Worm (Caenorhabditis elegans) whole organism, young adult: ENCODE measurements around the gene F49E10.4.

ENCODE experiments used
- B0336.3 ChIP-seq: fragments of 200-800 bp; sonication (Bioruptor generic); IDR thresholded peaks from 2 replicates; pipeline ENCODE4 v1.3.6; 2022; ENCODE audit warnings: missing genetic modification characterization, missing compliant biosample characterization
- C17E4.6 ChIP-seq: fragments of 200-800 bp; sonication (Bioruptor generic); IDR thresholded peaks from 2 replicates; pipeline ENCODE4 v1.3.6; 2022; ENCODE audit warnings: missing genetic modification reagents, missing genetic modification characterization, missing compliant biosample characterization
- F23B12.7 ChIP-seq: sonication (generic microtip); optimal IDR thresholded peaks from 2 replicates; lab custom pipeline; 2017; ENCODE audit warnings: missing genetic modification characterization, mild to moderate bottlenecking, missing compliant biosample characterization, antibody characterized with exemption, moderate library complexity; ENCODE audit not compliant: insufficient read depth
- F55B11.4 ChIP-seq: sonication (generic microtip); optimal IDR thresholded peaks from 2 replicates; lab custom pipeline; 2016; ENCODE audit warnings: missing compliant biosample characterization, missing genetic modification characterization, borderline replicate concordance; ENCODE audit not compliant: insufficient read depth
- F57C9.4 ChIP-seq: sonication (generic microtip); optimal IDR thresholded peaks from 2 replicates; lab custom pipeline; 2017; ENCODE audit warnings: mild to moderate bottlenecking, missing genetic modification characterization, missing compliant biosample characterization
- K12H6.12 ChIP-seq: fragments of 200-800 bp; sonication (Bioruptor generic); optimal IDR thresholded peaks from 2 replicates; lab custom pipeline; 2018; ENCODE audit warnings: mild to moderate bottlenecking, missing genetic modification characterization, missing compliant biosample characterization
- akir-1 ChIP-seq: fragments of 200-800 bp; sonication (Bioruptor generic); optimal IDR thresholded peaks from 2 replicates; lab custom pipeline; 2018; ENCODE audit warnings: mild to moderate bottlenecking, missing genetic modification characterization, moderate library complexity, missing compliant biosample characterization
- aptf-2 ChIP-seq: fragments of 200-800 bp; sonication (Bioruptor generic); conservative IDR thresholded peaks from 2 replicates; pipeline ENCODE4 v1.3.6; 2022; ENCODE audit warnings: missing genetic modification reagents, missing genetic modification characterization, missing compliant biosample characterization
- atf-7 ChIP-seq: sonication (generic microtip); optimal IDR thresholded peaks from 2 replicates; lab custom pipeline; 2017; ENCODE audit warnings: mild to moderate bottlenecking, missing genetic modification characterization, missing compliant biosample characterization
- bed-2 ChIP-seq: fragments of 200-800 bp; sonication (Bioruptor generic); IDR thresholded peaks from 2 replicates; pipeline ENCODE4 v1.3.6; 2022; ENCODE audit warnings: missing genetic modification reagents, missing genetic modification characterization, missing compliant biosample characterization
- ccch-3 ChIP-seq: fragments of 200-800 bp; sonication (Bioruptor generic); optimal IDR thresholded peaks from 2 replicates; lab custom pipeline; 2018; ENCODE audit warnings: mild to moderate bottlenecking, missing genetic modification characterization, missing compliant biosample characterization
- cebp-1 ChIP-seq, 2 experiments: fragments of 200-800 bp in 1 of 2; sonication (Bioruptor generic) in 1 of 2; sonication (generic microtip) in 1 of 2; IDR thresholded peaks in 1 of 2; optimal IDR thresholded peaks in 1 of 2; 2 replicates each; pipeline versions ENCODE4 v1.3.6 to Lab custom; 2017 to 2022; ENCODE audit warnings: missing compliant biosample characterization in 2 of 2, missing genetic modification characterization in 2 of 2, mild to moderate bottlenecking in 1 of 2, missing genetic modification reagents in 1 of 2, moderate library complexity in 1 of 2
- ceh-40 ChIP-seq: fragments of 200-800 bp; sonication (Bioruptor generic); IDR thresholded peaks from 2 replicates; pipeline ENCODE4 v1.3.6; 2022; ENCODE audit warnings: missing genetic modification characterization, missing compliant biosample characterization
- ceh-91 ChIP-seq: fragments of 200-800 bp; sonication (Bioruptor generic); IDR thresholded peaks from 2 replicates; pipeline ENCODE4 v1.3.6; 2022; ENCODE audit warnings: missing genetic modification reagents, missing genetic modification characterization, missing compliant biosample characterization
- dox-1 ChIP-seq: fragments of 200-800 bp; sonication (Bioruptor generic); IDR thresholded peaks from 2 replicates; pipeline ENCODE4 v1.3.6; 2022; ENCODE audit warnings: missing genetic modification reagents, missing genetic modification characterization, missing compliant biosample characterization
- dpff-1 ChIP-seq: sonication (generic microtip); optimal IDR thresholded peaks from 2 replicates; lab custom pipeline; 2017; ENCODE audit warnings: mild to moderate bottlenecking, missing genetic modification characterization, missing compliant biosample characterization
- egl-18 ChIP-seq: fragments of 200-800 bp; sonication (Bioruptor generic); IDR thresholded peaks from 2 replicates; pipeline ENCODE4 v1.3.6; 2022; ENCODE audit warnings: missing genetic modification reagents, missing genetic modification characterization, missing compliant biosample characterization
- him-1 ChIP-seq: sonication (generic microtip); optimal IDR thresholded peaks from 2 replicates; lab custom pipeline; 2016; ENCODE audit warnings: missing genotype, missing genetic modification reagents, missing genetic modification characterization, missing compliant biosample characterization
- hlh-12 ChIP-seq: sonication (generic microtip); optimal IDR thresholded peaks from 2 replicates; lab custom pipeline; 2016; ENCODE audit warnings: missing genetic modification characterization, missing compliant biosample characterization
- hsf-1 ChIP-seq: fragments of 200-800 bp; sonication (Bioruptor generic); IDR thresholded peaks from 2 replicates; pipeline ENCODE4 v1.3.6; 2022; ENCODE audit warnings: missing genetic modification reagents, missing genetic modification characterization, missing compliant biosample characterization
- let-607 ChIP-seq, 2 experiments: fragments of 200-800 bp in 1 of 2; sonication (Bioruptor generic) in 1 of 2; sonication (generic microtip) in 1 of 2; optimal IDR thresholded peaks; 2 replicates each; lab custom pipeline; 2016 to 2018; ENCODE audit warnings: mild to moderate bottlenecking in 2 of 2, missing compliant biosample characterization in 2 of 2, missing genetic modification characterization in 2 of 2, moderate library complexity in 2 of 2, missing genotype in 1 of 2
- lin-35 ChIP-seq, 3 experiments: fragments of 150-350 bp in 2 of 3; sonication (generic microtip) in 1 of 3; optimal IDR thresholded peaks; 2 replicates each; lab custom pipeline; 2014 to 2018; ENCODE audit warnings: missing biosample characterization in 3 of 3, missing genetic modification characterization in 3 of 3, missing genetic modification reagents in 3 of 3
- lin-40 ChIP-seq: sonication (generic microtip); optimal IDR thresholded peaks from 2 replicates; lab custom pipeline; 2016; ENCODE audit warnings: missing genetic modification characterization, mild to moderate bottlenecking, missing compliant biosample characterization, missing genotype, missing genetic modification reagents
- lin-54 ChIP-seq: fragments of 200-800 bp; sonication (Bioruptor generic); optimal IDR thresholded peaks from 2 replicates; lab custom pipeline; 2018; ENCODE audit warnings: mild to moderate bottlenecking, missing genetic modification characterization, missing compliant biosample characterization
- lsl-1 ChIP-seq: fragments of 200-800 bp; sonication (Bioruptor generic); optimal IDR thresholded peaks from 2 replicates; lab custom pipeline; 2018; ENCODE audit warnings: mild to moderate bottlenecking, missing genetic modification characterization, moderate library complexity, missing compliant biosample characterization
- madf-10 ChIP-seq: sonication (generic microtip); optimal IDR thresholded peaks from 2 replicates; lab custom pipeline; 2016; ENCODE audit warnings: mild to moderate bottlenecking, missing genetic modification characterization, missing compliant biosample characterization
- madf-6 ChIP-seq: fragments of 200-800 bp; sonication (Bioruptor generic); IDR thresholded peaks from 2 replicates; pipeline ENCODE4 v1.3.6; 2022; ENCODE audit warnings: missing genetic modification reagents, missing genetic modification characterization, missing compliant biosample characterization
- madf-8 ChIP-seq: fragments of 200-800 bp; sonication (Bioruptor generic); conservative IDR thresholded peaks from 2 replicates; pipeline ENCODE4 v1.3.6; 2022; ENCODE audit warnings: missing genetic modification reagents, missing genetic modification characterization, missing compliant biosample characterization
- mes-4 ChIP-seq: sonication (generic microtip); optimal IDR thresholded peaks from 2 replicates; lab custom pipeline; 2016; ENCODE audit warnings: missing genotype, missing genetic modification characterization, missing compliant biosample characterization
- nfyb-1 ChIP-seq: fragments of 200-800 bp; sonication (Bioruptor generic); IDR thresholded peaks from 2 replicates; pipeline ENCODE4 v1.3.6; 2022; ENCODE audit warnings: missing genetic modification reagents, missing genetic modification characterization, missing compliant biosample characterization
- nhr-120 ChIP-seq: fragments of 200-800 bp; sonication (Bioruptor generic); IDR thresholded peaks from 2 replicates; pipeline ENCODE4 v1.3.6; 2022; ENCODE audit warnings: missing genetic modification characterization, missing compliant biosample characterization
- pha-4 ChIP-seq: fragments of 150-350 bp; sonication (generic microtip); optimal IDR thresholded peaks from 2 replicates; lab custom pipeline; 2014; ENCODE audit warnings: missing biosample characterization, missing genetic modification reagents, missing genetic modification characterization
- rcor-1 ChIP-seq: fragments of 200-800 bp; sonication (Bioruptor generic); IDR thresholded peaks from 2 replicates; pipeline ENCODE4 v1.3.6; 2022; ENCODE audit warnings: missing genetic modification reagents, missing genetic modification characterization, missing compliant biosample characterization
- snpc-1.3 ChIP-seq: sonication (generic microtip); optimal IDR thresholded peaks from 2 replicates; lab custom pipeline; 2017; ENCODE audit warnings: missing genetic modification characterization, mild to moderate bottlenecking, missing compliant biosample characterization, antibody characterized with exemption, moderate library complexity, missing genotype, missing genetic modification reagents; ENCODE audit not compliant: insufficient read depth
- sptf-2 ChIP-seq: fragments of 200-800 bp; sonication (Bioruptor generic); optimal IDR thresholded peaks from 2 replicates; lab custom pipeline; 2018; ENCODE audit warnings: mild to moderate bottlenecking, missing genetic modification characterization, missing compliant biosample characterization
- tbp1 ChIP-seq: fragments of 200-800 bp; sonication (Bioruptor generic); optimal IDR thresholded peaks from 2 replicates; lab custom pipeline; 2018; ENCODE audit warnings: mild to moderate bottlenecking, missing genetic modification characterization, missing compliant biosample characterization
- tbx-9 ChIP-seq: sonication (generic microtip); optimal IDR thresholded peaks from 2 replicates; lab custom pipeline; 2016; ENCODE audit warnings: borderline replicate concordance, missing genetic modification characterization, inconsistent platforms, missing compliant biosample characterization
- unc-62 ChIP-seq: fragments of 150-350 bp; optimal IDR thresholded peaks from 2 replicates; lab custom pipeline; 2014; ENCODE audit warnings: missing biosample characterization, missing genetic modification reagents, missing genetic modification characterization
- zfh-2 ChIP-seq: fragments of 200-800 bp; sonication (Bioruptor generic); conservative IDR thresholded peaks from 2 replicates; pipeline ENCODE4 v1.3.6; 2022; ENCODE audit warnings: missing genetic modification reagents, missing genetic modification characterization, missing compliant biosample characterization
- zim-3 ChIP-seq: sonication (generic microtip); optimal IDR thresholded peaks from 2 replicates; lab custom pipeline; 2017; ENCODE audit warnings: mild to moderate bottlenecking, missing genetic modification characterization, moderate library complexity, missing compliant biosample characterization
- ztf-3 ChIP-seq: fragments of 200-800 bp; sonication (Bioruptor generic); optimal IDR thresholded peaks from 2 replicates; lab custom pipeline; 2018; ENCODE audit warnings: mild to moderate bottlenecking, missing genetic modification characterization, missing compliant biosample characterization
- ztf-6 ChIP-seq: fragments of 200-800 bp; sonication (Bioruptor generic); IDR thresholded peaks from 2 replicates; pipeline ENCODE4 v1.3.6; 2022; ENCODE audit warnings: missing genetic modification reagents, missing genetic modification characterization, missing compliant biosample characterization

F49E10.4 gene

ce11 chrX:5901499-5901898, 25.8 kb downstream of the F49E10.4 start:
- TF ChIP-seq atf-7 (tag; lab: Kevin White, UChicago) (no peak), dox-1 (GFP tag; lab: Robert Waterston, UW) (no peak), ccch-3 (GFP tag; lab: Kevin White, UChicago) (no peak), zfh-2 (no peak), zim-3 (no peak), aptf-2 (GFP tag; lab: Robert Waterston, UW) (no peak), F57C9.4 (tag; lab: Kevin White, UChicago) (no peak), B0336.3 (GFP tag; lab: Robert Waterston, UW) (no peak), pha-4 (tag; lab: Kevin White, UChicago) (no peak), him-1 (no peak), rcor-1 (no peak), lin-40 (tag; lab: Kevin White, UChicago) (no peak), ceh-40 (GFP tag; lab: Robert Waterston, UW) (no peak), dpff-1 (tag; lab: Kevin White, UChicago) (no peak), unc-62 (no peak), C17E4.6 (GFP tag; lab: Robert Waterston, UW) (no peak), nfyb-1 (GFP tag; lab: Robert Waterston, UW) (no peak), hlh-12 (tag; lab: Kevin White, UChicago) (no peak), ztf-3 (GFP tag; lab: Kevin White, UChicago) (no peak), lin-35 (GFP tag; optimal IDR thresholded peaks at IDR 0.05; lab: Kevin White, UChicago) (no peak)

ce11 chrX:5903896-5904295, 28.2 kb downstream of the F49E10.4 start:
- no peak for TF ChIP-seq K12H6.12 (tag; lab: Kevin White, UChicago)
- TF ChIP-seq zim-3, result no peak
- no peak for TF ChIP-seq egl-18 (GFP tag; lab: Robert Waterston, UW)
- no peak for TF ChIP-seq ceh-40 (GFP tag; lab: Robert Waterston, UW)
- no peak for TF ChIP-seq F55B11.4 (tag; lab: Kevin White, UChicago)
- TF ChIP-seq snpc-1.3 (tag; lab: Kevin White, UChicago), result no peak
- TF ChIP-seq ceh-91, result no peak
- TF ChIP-seq ztf-6, result no peak
- TF ChIP-seq C17E4.6 (GFP tag; lab: Robert Waterston, UW), result no peak
- TF ChIP-seq tbx-9 (tag; lab: Kevin White, UChicago), result no peak
- no peak for TF ChIP-seq tbp1 (GFP tag; lab: Kevin White, UChicago)
- TF ChIP-seq cebp-1 (GFP tag; IDR thresholded peaks at IDR 0.05; lab: Robert Waterston, UW), result no peak
- TF ChIP-seq cebp-1 (tag; optimal IDR thresholded peaks at IDR 0.05; lab: Kevin White, UChicago), result no peak
- TF ChIP-seq sptf-2 (GFP tag; lab: Kevin White, UChicago), result no peak
- no peak for TF ChIP-seq madf-8 (GFP tag; lab: Robert Waterston, UW)
- TF ChIP-seq akir-1 (GFP tag; lab: Kevin White, UChicago), result no peak
- no peak for TF ChIP-seq let-607 (tag; optimal IDR thresholded peaks at IDR 0.05; lab: Kevin White, UChicago)
- TF ChIP-seq nhr-120, result no peak
- no peak for TF ChIP-seq bed-2 (GFP tag; lab: Robert Waterston, UW)
- TF ChIP-seq mes-4 (tag; lab: Kevin White, UChicago), result no peak

- TF ChIP-seq him-1 (no peak), madf-10 (tag; lab: Kevin White, UChicago) (no peak), lsl-1 (no peak), lin-35 (GFP tag; optimal IDR thresholded peaks at IDR 0.05; lab: Kevin White, UChicago) (no peak), madf-6 (no peak), hsf-1 (GFP tag; lab: Robert Waterston, UW) (no peak), akir-1 (GFP tag; lab: Kevin White, UChicago) (no peak), F23B12.7 (tag; lab: Kevin White, UChicago) (no peak), mes-4 (tag; lab: Kevin White, UChicago) (no peak), pha-4 (tag; lab: Kevin White, UChicago) (no peak), lin-54 (GFP tag; lab: Kevin White, UChicago) (no peak)
These were observed 29.0 kb downstream of the F49E10.4 start, which contains the start of gene nlp-49 for ce11 chrX:5904603-5905081. nlp-49 (plus strand) TSS chrX:5904653.
